Worm (Caenorhabditis elegans) whole organism, L2 larva: ENCODE measurements around the gene fbxb-105.

Experiments
- ZK546.5 ChIP-seq: sonication (generic microtip); optimal IDR thresholded peaks from 2 replicates; lab custom pipeline; 2017; ENCODE audit warnings: missing biosample characterization, missing genetic modification characterization
- blmp-1 ChIP-seq: sonication (generic microtip); optimal IDR thresholded peaks from 2 replicates; lab custom pipeline; 2017; ENCODE audit warnings: missing genetic modification characterization, mild to moderate bottlenecking, missing compliant biosample characterization, antibody characterized with exemption, moderate library complexity; ENCODE audit not compliant: insufficient read depth
- ceh-16 ChIP-seq: fragments of 150-350 bp; optimal IDR thresholded peaks from 2 replicates; lab custom pipeline; 2014; ENCODE audit warnings: missing biosample characterization, missing genetic modification characterization
- egl-27 ChIP-seq: sonication (generic microtip); optimal IDR thresholded peaks from 3 replicates; lab custom pipeline; 2017; ENCODE audit warnings: missing biosample characterization, missing genetic modification reagents, missing genetic modification characterization
- lin-39 ChIP-seq: fragments of 150-350 bp; optimal IDR thresholded peaks from 2 replicates; lab custom pipeline; 2014; ENCODE audit warnings: missing biosample characterization, missing genetic modification reagents, missing genetic modification characterization
- lsy-2 ChIP-seq, 2 experiments: fragments of 150-350 bp in 1 of 2; sonication (generic microtip) in 1 of 2; optimal IDR thresholded peaks; 2 replicates each; lab custom pipeline; 2014 to 2017; ENCODE audit warnings: missing biosample characterization in 2 of 2, missing genetic modification characterization in 2 of 2
- mab-5 ChIP-seq: fragments of 150-350 bp; optimal IDR thresholded peaks from 2 replicates; lab custom pipeline; 2014; ENCODE audit warnings: missing biosample characterization, missing genetic modification characterization
- nhr-10 ChIP-seq: sonication (generic microtip); optimal IDR thresholded peaks from 2 replicates; lab custom pipeline; 2017; ENCODE audit warnings: missing biosample characterization, missing genetic modification characterization
- nhr-11 ChIP-seq: fragments of 150-350 bp; optimal IDR thresholded peaks from 2 replicates; lab custom pipeline; 2014; ENCODE audit warnings: missing biosample characterization, missing genetic modification characterization
- unc-62 ChIP-seq: fragments of 150-350 bp; optimal IDR thresholded peaks from 2 replicates; lab custom pipeline; 2014; ENCODE audit warnings: missing biosample characterization, missing genetic modification reagents, missing genetic modification characterization

- no peak for TF ChIP-seq mab-5
- no peak for TF ChIP-seq ZK546.5
- TF ChIP-seq lsy-2 (tag; optimal IDR thresholded peaks at IDR 0.05; lab: Kevin White, UChicago): no peak
- TF ChIP-seq unc-62: no peak
- TF ChIP-seq nhr-11 (tag; lab: Kevin White, UChicago): no peak
- TF ChIP-seq egl-27 (tag; lab: Kevin White, UChicago): no peak
- TF ChIP-seq blmp-1 (tag; lab: Kevin White, UChicago): no peak
- TF ChIP-seq nhr-10 (tag; lab: Kevin White, UChicago): no peak
- no peak for TF ChIP-seq lin-39 (tag; lab: Kevin White, UChicago)
- no peak for TF ChIP-seq ceh-16 (tag; lab: Kevin White, UChicago)
These were observed 12.7 kb downstream of the fbxb-105 start, which contains the start of gene F29A7.8 for ce11 chrII:2757954-2758353.
